Fruit fly (Drosophila melanogaster) whole organism, prepupa: ENCODE results near the gene Rbm13.

Experiments
- Blimp-1 ChIP-seq: fragments of 200-800 bp; sonication (Bioruptor generic); optimal IDR thresholded peaks from 3 replicates; lab custom pipeline; 2017; ENCODE audit warnings: missing biosample characterization, missing genetic modification characterization, mild to moderate bottlenecking, moderate library complexity, missing genetic modification reagents
- CG10631 ChIP-seq: fragments of 200-800 bp; sonication (Bioruptor generic); optimal IDR thresholded peaks from 2 replicates; lab custom pipeline; 2016; ENCODE audit warnings: missing biosample characterization, missing genetic modification characterization
- CG1621 ChIP-seq: fragments of 200-800 bp; sonication (Bioruptor generic); optimal IDR thresholded peaks from 3 replicates; lab custom pipeline; 2018; ENCODE audit warnings: missing biosample characterization, mild to moderate bottlenecking, missing genetic modification characterization
- CG16779 ChIP-seq: fragments of 200-800 bp; sonication (Bioruptor generic); optimal IDR thresholded peaks from 3 replicates; lab custom pipeline; 2017; ENCODE audit warnings: missing biosample characterization, mild to moderate bottlenecking, missing genetic modification characterization
- CG3032 ChIP-seq: fragments of 200-800 bp; optimal IDR thresholded peaks from 2 replicates; lab custom pipeline; 2019; ENCODE audit warnings: missing biosample characterization, mild to moderate bottlenecking, missing genetic modification characterization, moderate library complexity
- CG31627 ChIP-seq: fragments of 200-800 bp; sonication (Bioruptor generic); optimal IDR thresholded peaks from 3 replicates; lab custom pipeline; 2016; ENCODE audit warnings: missing biosample characterization, missing genetic modification characterization
- CG32006 ChIP-seq: fragments of 200-800 bp; sonication (Bioruptor generic); optimal IDR thresholded peaks from 3 replicates; lab custom pipeline; 2017; ENCODE audit warnings: missing biosample characterization, mild to moderate bottlenecking, missing genetic modification characterization
- CG34406 ChIP-seq: fragments of 200-800 bp; sonication (Bioruptor generic); optimal IDR thresholded peaks from 3 replicates; lab custom pipeline; 2016; ENCODE audit warnings: missing biosample characterization, missing genetic modification characterization
- CG4318 ChIP-seq: fragments of 200-800 bp; sonication (Bioruptor generic); optimal IDR thresholded peaks from 3 replicates; lab custom pipeline; 2017; ENCODE audit warnings: missing biosample characterization, mild to moderate bottlenecking, missing genetic modification characterization
- CG6276 ChIP-seq: fragments of 200-800 bp; sonication (Bioruptor generic); optimal IDR thresholded peaks from 2 replicates; lab custom pipeline; 2017; ENCODE audit warnings: missing biosample characterization, mild to moderate bottlenecking, missing genetic modification characterization
- CG6792 ChIP-seq: fragments of 200-800 bp; sonication (Bioruptor generic); optimal IDR thresholded peaks from 3 replicates; lab custom pipeline; 2016; ENCODE audit warnings: missing biosample characterization, missing genetic modification characterization
- CG6808 ChIP-seq: fragments of 200-800 bp; sonication (Bioruptor generic); optimal IDR thresholded peaks from 3 replicates; lab custom pipeline; 2017; ENCODE audit warnings: missing biosample characterization, missing genetic modification characterization, mild to moderate bottlenecking, moderate library complexity, missing genetic modification reagents
- CG6854 ChIP-seq: fragments of 200-800 bp; sonication (Bioruptor generic); optimal IDR thresholded peaks from 2 replicates; lab custom pipeline; 2017; ENCODE audit warnings: missing biosample characterization, mild to moderate bottlenecking, missing genetic modification characterization
- CG7368 ChIP-seq: fragments of 200-800 bp; sonication (Bioruptor generic); optimal IDR thresholded peaks from 3 replicates; lab custom pipeline; 2016; ENCODE audit warnings: missing biosample characterization, missing genetic modification characterization
- CG8119 ChIP-seq: fragments of 200-800 bp; sonication (Bioruptor generic); IDR thresholded peaks from 3 replicates; pipeline ENCODE4 v1.3.6; 2022; ENCODE audit warnings: missing biosample characterization, missing genetic modification characterization
- CG8319 ChIP-seq: fragments of 200-800 bp; sonication (Bioruptor generic); optimal IDR thresholded peaks from 3 replicates; lab custom pipeline; 2016; ENCODE audit warnings: missing biosample characterization, missing genetic modification characterization
- CG8632 ChIP-seq: fragments of 200-800 bp; sonication (Bioruptor generic); optimal IDR thresholded peaks from 3 replicates; lab custom pipeline; 2016; ENCODE audit warnings: missing biosample characterization, missing genetic modification characterization
- Eip75B ChIP-seq: fragments of 200-800 bp; sonication (Bioruptor generic); optimal IDR thresholded peaks from 3 replicates; lab custom pipeline; 2016; ENCODE audit warnings: missing biosample characterization, missing genetic modification characterization
- Eip78C ChIP-seq: fragments of 200-800 bp; sonication (Bioruptor generic); peaks from one replicate; lab custom pipeline; 2016; ENCODE audit warnings: missing biosample characterization, missing genetic modification characterization
- Eip93F ChIP-seq: fragments of 200-800 bp; sonication (Bioruptor generic); optimal IDR thresholded peaks from 2 replicates; lab custom pipeline; 2016; ENCODE audit warnings: missing biosample characterization, mild to moderate bottlenecking, missing genetic modification characterization
- Ets21C ChIP-seq: fragments of 200-800 bp; sonication (Bioruptor generic); optimal IDR thresholded peaks from 3 replicates; lab custom pipeline; 2016; ENCODE audit warnings: missing biosample characterization, missing genetic modification characterization
- Ets96B ChIP-seq: fragments of 200-800 bp; optimal IDR thresholded peaks from 2 replicates; lab custom pipeline; 2019; ENCODE audit warnings: missing biosample characterization, mild to moderate bottlenecking, missing genetic modification characterization, moderate library complexity
- Gug ChIP-seq: fragments of 200-800 bp; sonication (Bioruptor generic); IDR thresholded peaks from 2 replicates; pipeline ENCODE4 v1.3.6; 2022; ENCODE audit warnings: missing biosample characterization, missing genetic modification characterization
- Hr38 ChIP-seq: sonication (Bioruptor generic); optimal IDR thresholded peaks from 2 replicates; lab custom pipeline; 2016; ENCODE audit warnings: missing biosample characterization, missing genetic modification characterization
- Hr39 ChIP-seq: fragments of 200-800 bp; sonication (Bioruptor generic); optimal IDR thresholded peaks from 2 replicates; lab custom pipeline; 2016; ENCODE audit warnings: missing biosample characterization, missing genetic modification characterization
- Hr4 ChIP-seq: fragments of 200-800 bp; sonication (Bioruptor generic); optimal IDR thresholded peaks from 3 replicates; lab custom pipeline; 2016; ENCODE audit warnings: missing biosample characterization, missing genetic modification characterization
- Lpt ChIP-seq: fragments of 200-800 bp; sonication (Bioruptor generic); optimal IDR thresholded peaks from 3 replicates; lab custom pipeline; 2016; ENCODE audit warnings: missing biosample characterization, missing genetic modification characterization
- Met ChIP-seq: fragments of 200-800 bp; sonication (Bioruptor generic); optimal IDR thresholded peaks from 3 replicates; lab custom pipeline; 2016; ENCODE audit warnings: missing biosample characterization, missing genetic modification characterization
- OdsH ChIP-seq: fragments of 200-800 bp; sonication (Bioruptor generic); optimal IDR thresholded peaks from 3 replicates; lab custom pipeline; 2016; ENCODE audit warnings: missing biosample characterization, missing genetic modification characterization
- Smox ChIP-seq: fragments of 200-800 bp; sonication (Bioruptor generic); optimal IDR thresholded peaks from 3 replicates; lab custom pipeline; 2016; ENCODE audit warnings: missing biosample characterization, missing genetic modification characterization
- Sox102F ChIP-seq: fragments of 200-800 bp; sonication (Bioruptor generic); optimal IDR thresholded peaks from 2 replicates; lab custom pipeline; 2016; ENCODE audit warnings: missing biosample characterization, mild to moderate bottlenecking, missing genetic modification characterization
- Sox14 ChIP-seq: fragments of 200-800 bp; sonication (Bioruptor generic); optimal IDR thresholded peaks from 3 replicates; lab custom pipeline; 2016; ENCODE audit warnings: missing biosample characterization, missing genetic modification characterization
- achi ChIP-seq: fragments of 200-800 bp; sonication (Bioruptor generic); optimal IDR thresholded peaks from 3 replicates; lab custom pipeline; 2016; ENCODE audit warnings: missing biosample characterization, missing genetic modification characterization
- acj6 ChIP-seq: fragments of 200-800 bp; sonication (Bioruptor generic); optimal IDR thresholded peaks from 3 replicates; lab custom pipeline; 2016; ENCODE audit warnings: missing biosample characterization, missing genetic modification characterization
- cyc ChIP-seq: fragments of 200-800 bp; sonication (Bioruptor generic); optimal IDR thresholded peaks from 3 replicates; lab custom pipeline; 2016; ENCODE audit warnings: missing biosample characterization, missing genetic modification characterization
- dac ChIP-seq: fragments of 200-800 bp; sonication (Bioruptor generic); optimal IDR thresholded peaks from 2 replicates; lab custom pipeline; 2017; ENCODE audit warnings: missing biosample characterization, mild to moderate bottlenecking, missing genetic modification characterization
- esn ChIP-seq: fragments of 200-800 bp; sonication (Bioruptor generic); optimal IDR thresholded peaks from 2 replicates; lab custom pipeline; 2016; ENCODE audit warnings: missing biosample characterization, mild to moderate bottlenecking, missing genetic modification characterization, moderate library complexity
- fd59A ChIP-seq: fragments of 200-800 bp; sonication (Bioruptor generic); optimal IDR thresholded peaks from 2 replicates; lab custom pipeline; 2017; ENCODE audit warnings: missing biosample characterization, mild to moderate bottlenecking, missing genetic modification characterization, missing genetic modification reagents
- fd85E ChIP-seq: fragments of 200-800 bp; sonication (Bioruptor generic); optimal IDR thresholded peaks from 3 replicates; lab custom pipeline; 2016; ENCODE audit warnings: missing biosample characterization, missing genetic modification characterization
- fkh ChIP-seq: fragments of 200-800 bp; sonication (Bioruptor generic); optimal IDR thresholded peaks from 3 replicates; lab custom pipeline; 2017; ENCODE audit warnings: missing biosample characterization, mild to moderate bottlenecking, missing genetic modification characterization, moderate library complexity
- lz ChIP-seq: fragments of 200-800 bp; sonication (Bioruptor generic); optimal IDR thresholded peaks from 3 replicates; lab custom pipeline; 2016; ENCODE audit warnings: missing biosample characterization, missing genetic modification characterization
- net ChIP-seq: fragments of 200-800 bp; sonication (Bioruptor generic); optimal IDR thresholded peaks from 3 replicates; lab custom pipeline; 2016; ENCODE audit warnings: missing biosample characterization, missing genetic modification characterization
- pdm3 ChIP-seq: fragments of 200-800 bp; sonication (Bioruptor generic); optimal IDR thresholded peaks from 3 replicates; lab custom pipeline; 2016; ENCODE audit warnings: missing biosample characterization, missing genetic modification characterization
- spab ChIP-seq: fragments of 200-800 bp; sonication (Bioruptor generic); optimal IDR thresholded peaks from 2 replicates; lab custom pipeline; 2017; ENCODE audit warnings: missing biosample characterization, mild to moderate bottlenecking, missing genetic modification characterization, missing genetic modification reagents
- svp ChIP-seq: fragments of 200-800 bp; sonication (Bioruptor generic); peaks from one replicate; lab custom pipeline; 2016; ENCODE audit warnings: missing biosample characterization, missing genetic modification characterization
- topi ChIP-seq: fragments of 200-800 bp; sonication (Bioruptor generic); optimal IDR thresholded peaks from 3 replicates; lab custom pipeline; 2016; ENCODE audit warnings: missing biosample characterization, missing genetic modification characterization
- vri ChIP-seq: fragments of 200-800 bp; sonication (Bioruptor generic); optimal IDR thresholded peaks from 3 replicates; lab custom pipeline; 2016; ENCODE audit warnings: missing biosample characterization, mild to moderate bottlenecking, missing genetic modification characterization

Rbm13 gene

DNA sequence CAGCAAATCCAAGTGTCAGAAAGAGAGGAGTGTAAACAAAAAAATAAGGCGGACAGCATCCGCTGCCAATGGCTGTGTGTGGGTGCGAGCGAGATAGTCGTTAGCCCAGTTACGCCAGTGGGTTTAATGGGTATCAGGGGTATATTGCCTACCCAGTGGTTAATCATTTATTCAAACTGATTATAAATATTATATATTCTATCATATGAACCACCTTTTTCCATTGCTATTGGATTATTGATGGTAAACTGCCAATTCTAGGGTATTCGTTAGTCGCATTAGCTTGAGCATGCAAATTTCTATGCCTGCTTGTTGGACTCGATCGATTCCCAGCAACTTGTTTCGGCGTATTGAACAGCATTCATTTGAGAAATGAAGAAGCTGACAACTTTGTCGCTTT is 5.4 kb upstream of the Rbm13 start (continued):
- TF ChIP-seq Eip93F (GFP tag; lab: Kevin White, UChicago) (peak; percentile 88), CG6854 (GFP tag; lab: Kevin White, UChicago) (peak; percentile 87), Sox102F (GFP tag; lab: Kevin White, UChicago) (peak; percentile 88), CG8119 (GFP tag; lab: Robert Waterston, UW) (peak; percentile 96), achi (peak; percentile 92), Smox (peak; percentile 88), esn (GFP tag; lab: Kevin White, UChicago) (peak; percentile 92), CG10631 (GFP tag; lab: Kevin White, UChicago) (peak; percentile 92), fkh (peak; percentile 79), svp (GFP tag; lab: Kevin White, UChicago) (peak; percentile 95), spab (peak; percentile 83), Ets21C (GFP tag; lab: Kevin White, UChicago) (peak; percentile 67), Hr38 (GFP tag; lab: Kevin White, UChicago) (no peak)

DNA sequence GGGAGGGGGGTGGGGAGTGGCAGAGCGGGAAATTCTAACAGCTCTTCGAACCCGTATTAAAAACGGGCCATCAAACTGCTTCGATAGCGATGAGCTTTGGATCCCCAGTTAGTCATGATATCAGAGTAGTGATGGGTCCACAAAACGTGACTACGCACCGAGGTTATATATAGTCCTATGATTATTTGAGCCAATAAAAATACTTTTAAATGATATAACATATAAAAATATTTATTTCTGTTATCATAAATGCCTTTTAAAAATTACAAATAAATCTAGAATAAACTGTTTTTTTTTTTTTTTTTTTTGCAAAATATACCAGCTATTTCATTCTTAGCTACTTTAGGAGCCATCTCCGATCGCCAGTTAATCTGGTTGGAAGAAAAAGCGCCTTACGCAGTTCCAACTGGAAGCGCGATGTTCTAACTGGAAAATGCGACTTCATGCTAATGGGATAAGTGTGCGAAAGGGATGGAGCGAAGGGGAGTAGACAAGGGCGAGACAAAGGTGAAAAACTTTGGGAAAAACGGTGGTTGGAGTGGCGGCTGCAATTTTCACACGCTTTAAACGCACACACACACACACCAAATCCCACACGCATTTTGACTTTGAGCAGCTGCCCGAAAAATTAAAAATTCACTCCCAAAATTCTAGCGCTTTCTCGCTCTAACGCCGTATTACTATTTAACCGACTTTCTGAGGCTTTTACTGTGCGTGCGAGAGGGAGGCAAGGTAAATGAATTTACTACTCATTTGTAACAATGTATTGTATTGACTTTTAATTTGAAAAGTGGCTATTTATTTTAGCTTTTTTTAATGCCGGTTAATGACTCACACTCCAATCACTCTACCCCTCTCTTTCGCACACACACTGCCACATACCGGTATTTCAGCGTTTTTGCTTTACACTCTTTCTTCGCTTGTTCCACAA is 4.4 kb upstream of the Rbm13 start:
- no peak for TF ChIP-seq Gug (GFP tag; lab: Robert Waterston, UW)
- TF ChIP-seq CG10631 (GFP tag; lab: Kevin White, UChicago): peak; percentile 37
- no peak for TF ChIP-seq Lpt
- no peak for TF ChIP-seq CG7368 (GFP tag; lab: Kevin White, UChicago)
- no peak for TF ChIP-seq spab
- TF ChIP-seq svp (GFP tag; lab: Kevin White, UChicago): no peak
- TF ChIP-seq Ets96B (tag; lab: Kevin White, UChicago): no peak
- peak; percentile 8 for TF ChIP-seq OdsH (GFP tag; lab: Kevin White, UChicago)
- TF ChIP-seq fkh: peak; percentile 65
- TF ChIP-seq CG34406 (GFP tag; lab: Kevin White, UChicago): no peak
- no peak for TF ChIP-seq Hr4 (GFP tag; lab: Kevin White, UChicago)
- no peak for TF ChIP-seq Eip93F (GFP tag; lab: Kevin White, UChicago)
- TF ChIP-seq Ets21C (GFP tag; lab: Kevin White, UChicago): no peak
- TF ChIP-seq Smox: no peak
- no peak for TF ChIP-seq CG6808 (GFP tag; lab: Kevin White, UChicago)
- TF ChIP-seq CG1621 (tag; lab: Kevin White, UChicago): no peak
- no peak for TF ChIP-seq net (GFP tag; lab: Kevin White, UChicago)
- TF ChIP-seq CG8119 (GFP tag; lab: Robert Waterston, UW): peak; percentile 45; the same call in 1 of the 3 replicates
- TF ChIP-seq vri (GFP tag; lab: Kevin White, UChicago): peak; percentile 1
- TF ChIP-seq topi (GFP tag; lab: Kevin White, UChicago): no peak
- no peak for TF ChIP-seq dac (GFP tag; lab: Kevin White, UChicago)
- no peak for TF ChIP-seq lz (GFP tag; lab: Kevin White, UChicago)
- TF ChIP-seq CG8632: no peak
- no peak for TF ChIP-seq Met
- TF ChIP-seq acj6 (GFP tag; lab: Kevin White, UChicago): peak; percentile 11
- TF ChIP-seq fd59A (GFP tag; lab: Kevin White, UChicago): no peak
- TF ChIP-seq Eip75B (GFP tag; lab: Kevin White, UChicago): no peak
- no peak for TF ChIP-seq esn (GFP tag; lab: Kevin White, UChicago)
- peak; percentile 3 for TF ChIP-seq pdm3 (GFP tag; lab: Kevin White, UChicago)
- no peak for TF ChIP-seq CG6792
- no peak for TF ChIP-seq CG4318
- no peak for TF ChIP-seq Sox14 (GFP tag; lab: Kevin White, UChicago)
- TF ChIP-seq CG3032 (tag; lab: Kevin White, UChicago): no peak
- TF ChIP-seq Eip78C: peak; percentile 45
- TF ChIP-seq CG6276: no peak
- no peak for TF ChIP-seq fd85E (GFP tag; lab: Kevin White, UChicago)
- TF ChIP-seq CG31627 (GFP tag; lab: Kevin White, UChicago): no peak
- TF ChIP-seq CG8319 (GFP tag; lab: Kevin White, UChicago): no peak
- no peak for TF ChIP-seq Hr39 (GFP tag; lab: Kevin White, UChicago)
- TF ChIP-seq Sox102F (GFP tag; lab: Kevin White, UChicago): no peak
- peak; percentile 48 for TF ChIP-seq CG32006 (GFP tag; lab: Kevin White, UChicago)
- no peak for TF ChIP-seq CG16779 (tag; lab: Kevin White, UChicago)
- no peak for TF ChIP-seq Blimp-1 (GFP tag; lab: Kevin White, UChicago)
- TF ChIP-seq cyc (GFP tag; lab: Kevin White, UChicago): no peak
- TF ChIP-seq achi: peak; percentile 10
